In genomic region chrIII:8244052-8244451, ce11 we compare ENCODE assay signal across 6 worm cellular contexts.
TF ChIP-seq lines count a peak whose summit lies in the region.

TSS of gene pbs-6 (minus strand) at chrIII:8244092.
TSS of gene cids-1 (plus strand) at chrIII:8244445.

TF ChIP-seq in whole organism, L1 larva, 84 proteins besides CTCF, POLR2A, EP300 and RAD21 (continues in another document):
- TF ChIP-seq efl-1 (optimal IDR thresholded peaks at IDR 0.05; lab: Kevin White, UChicago) (peak; percentile 42 to 56), efl-1 (GFP tag; optimal IDR thresholded peaks at IDR 0.05 in 1 of 2; lab: Kevin White, UChicago) (peak; percentile 44 to 72), nhr-90 (tag; optimal IDR thresholded peaks at IDR 0.05; lab: Kevin White, UChicago; ENCODE audit: poor library complexity) (no peak), rnt-1 (tag; optimal IDR thresholded peaks at IDR 0.05; lab: Kevin White, UChicago) (no peak), ztf-4 (tag; optimal IDR thresholded peaks at IDR 0.05; lab: Kevin White, UChicago) (no peak), C34B4.2 (tag; optimal IDR thresholded peaks at IDR 0.05; lab: Kevin White, UChicago) (no peak), snu-23 (GFP tag; optimal IDR thresholded peaks at IDR 0.05; lab: Kevin White, UChicago) (peak; percentile 23), nhr-47 (tag; optimal IDR thresholded peaks at IDR 0.05; lab: Kevin White, UChicago) (peak; percentile 0), nhr-28 (tag; optimal IDR thresholded peaks at IDR 0.05; lab: Kevin White, UChicago) (no peak), F16B12.6 (tag; optimal IDR thresholded peaks at IDR 0.05; lab: Kevin White, UChicago) (peak; percentile 85), pag-3 (tag; optimal IDR thresholded peaks at IDR 0.05; lab: Kevin White, UChicago; ENCODE audit: borderline replicate concordance, insufficient read depth) (no peak), nhr-71 (tag; optimal IDR thresholded peaks at IDR 0.05; lab: Kevin White, UChicago) (peak; percentile 24), aly-2 (tag; optimal IDR thresholded peaks at IDR 0.05; lab: Kevin White, UChicago) (no peak), fos-1 (tag; optimal IDR thresholded peaks at IDR 0.05; lab: Kevin White, UChicago) (no peak), ztf-11 (tag; optimal IDR thresholded peaks at IDR 0.05; lab: Kevin White, UChicago) (no peak)

TF ChIP-seq in whole organism, L2 larva, 48 proteins besides CTCF, POLR2A, EP300 and RAD21:
- peak; percentile 47 for TF ChIP-seq unc-55 (GFP tag; optimal IDR thresholded peaks at IDR 0.05; lab: Kevin White, UChicago)
- TF ChIP-seq nhr-129 (tag; optimal IDR thresholded peaks at IDR 0.05; lab: Kevin White, UChicago) = peak; percentile 21
- peak; percentile 16 for TF ChIP-seq C34F6.9 (tag; optimal IDR thresholded peaks at IDR 0.05; lab: Kevin White, UChicago)
- TF ChIP-seq lsy-2 (tag; optimal IDR thresholded peaks at IDR 0.05; lab: Kevin White, UChicago) = peak in 1 of 2 experiments; percentile 51
- TF ChIP-seq egl-27 (tag; optimal IDR thresholded peaks at IDR 0.05; lab: Kevin White, UChicago) = no peak

TF ChIP-seq in whole organism, L3 larva, 47 proteins besides CTCF, POLR2A, EP300 and RAD21:
- TF ChIP-seq lin-39 (tag; optimal IDR thresholded peaks at IDR 0.05; lab: Kevin White, UChicago) = no peak
- TF ChIP-seq nhr-77 (tag; optimal IDR thresholded peaks at IDR 0.05; lab: Kevin White, UChicago) = no peak
- peak; percentile 5 for TF ChIP-seq pha-4 (tag; optimal IDR thresholded peaks at IDR 0.05; lab: Kevin White, UChicago)
- peak; percentile 36 for TF ChIP-seq nfya-1 (tag; optimal IDR thresholded peaks at IDR 0.05; lab: Kevin White, UChicago; ENCODE audit: insufficient read depth)
- TF ChIP-seq elt-1 (tag; optimal IDR thresholded peaks at IDR 0.05; lab: Kevin White, UChicago) = no peak
- TF ChIP-seq ztf-4 (tag; optimal IDR thresholded peaks at IDR 0.05; lab: Kevin White, UChicago) = no peak
- TF ChIP-seq ama-1 (optimal IDR thresholded peaks at IDR 0.05; lab: Kevin White, UChicago) = no peak
- peak; percentile 44 for TF ChIP-seq skn-1 (tag; optimal IDR thresholded peaks at IDR 0.05; lab: Kevin White, UChicago)
- TF ChIP-seq egl-27 (tag; optimal IDR thresholded peaks at IDR 0.05; lab: Kevin White, UChicago) = no peak
- no peak for TF ChIP-seq eor-1 (tag; optimal IDR thresholded peaks at IDR 0.05; lab: Kevin White, UChicago)
- no peak for TF ChIP-seq nhr-11 (tag; optimal IDR thresholded peaks at IDR 0.05; lab: Kevin White, UChicago)
- peak; percentile 27 for TF ChIP-seq lin-15B (tag; optimal IDR thresholded peaks at IDR 0.05; lab: Kevin White, UChicago)
- TF ChIP-seq ceh-9 (tag; optimal IDR thresholded peaks at IDR 0.05; lab: Kevin White, UChicago) = no peak
TF ChIP-seq in whole organism, L3 larva: peak in this region for 4.

TF ChIP-seq in whole organism, L4 larva, 104 proteins besides CTCF, POLR2A, EP300 and RAD21:
- no peak for TF ChIP-seq pqm-1 (tag; optimal IDR thresholded peaks at IDR 0.05; lab: Kevin White, UChicago)
- TF ChIP-seq unc-130 (GFP tag; optimal IDR thresholded peaks at IDR 0.05; lab: Kevin White, UChicago) = no peak
- TF ChIP-seq zip-2 (tag; optimal IDR thresholded peaks at IDR 0.05; lab: Kevin White, UChicago) = no peak
- peak; percentile 36 for TF ChIP-seq mes-2 (tag; optimal IDR thresholded peaks at IDR 0.05; lab: Kevin White, UChicago; ENCODE audit: poor library complexity, severe bottlenecking)
- TF ChIP-seq attf-4 (tag; optimal IDR thresholded peaks at IDR 0.05; lab: Kevin White, UChicago) = no peak
- TF ChIP-seq ama-1 (optimal IDR thresholded peaks at IDR 0.05; lab: Kevin White, UChicago) = no peak
- peak; percentile 26 for TF ChIP-seq dpl-1 (GFP tag; optimal IDR thresholded peaks at IDR 0.05; lab: Kevin White, UChicago)
- peak in 1 of 2 experiments; percentile 59 for TF ChIP-seq lsy-2 (tag; optimal IDR thresholded peaks at IDR 0.05; lab: Kevin White, UChicago)
- TF ChIP-seq lin-39 (tag; optimal IDR thresholded peaks at IDR 0.05; lab: Kevin White, UChicago) = no peak
- 0 out of 2 replicates have a peak, but pooled peaks have one; percentile 14 for TF ChIP-seq lin-38 (GFP tag; IDR thresholded peaks at IDR 0.05; lab: Robert Waterston, UW)

TF ChIP-seq in whole organism, mixed stage, embryonic, 35 proteins besides CTCF, POLR2A, EP300 and RAD21:
- TF ChIP-seq ceh-39 (tag; optimal IDR thresholded peaks at IDR 0.05; lab: Kevin White, UChicago) (no peak), hlh-1 (tag; optimal IDR thresholded peaks at IDR 0.05; lab: Kevin White, UChicago) (peak; percentile 6), ceh-43 (GFP tag; optimal IDR thresholded peaks at IDR 0.05; lab: Kevin White, UChicago) (no peak), lsy-2 (tag; optimal IDR thresholded peaks at IDR 0.05; lab: Kevin White, UChicago) (peak; percentile 6), lin-32 (GFP tag; optimal IDR thresholded peaks at IDR 0.05; lab: Kevin White, UChicago) (no peak), elt-3 (tag; optimal IDR thresholded peaks at IDR 0.05; lab: Kevin White, UChicago) (no peak), ztf-11 (tag; optimal IDR thresholded peaks at IDR 0.05; lab: Kevin White, UChicago) (no peak)

TF ChIP-seq in whole organism, young adult, 124 proteins besides CTCF, POLR2A, EP300 and RAD21:
- no peak for TF ChIP-seq Y53F4B.3 (GFP tag; IDR thresholded peaks at IDR 0.05; lab: Robert Waterston, UW)
- TF ChIP-seq lin-54 (GFP tag; optimal IDR thresholded peaks at IDR 0.05; lab: Kevin White, UChicago) = no peak
- no peak for TF ChIP-seq B0035.1 (tag; optimal IDR thresholded peaks at IDR 0.05; lab: Kevin White, UChicago)
- peak; percentile 13; the same call in 1 of the 2 replicates for TF ChIP-seq hmg-1.2 (GFP tag; IDR thresholded peaks at IDR 0.05; lab: Robert Waterston, UW)
- TF ChIP-seq C17E4.6 (GFP tag; IDR thresholded peaks at IDR 0.05; lab: Robert Waterston, UW) = no peak
